Worm (Caenorhabditis elegans): Measurements from ENCODE around the gene glb-33.

DNA sequence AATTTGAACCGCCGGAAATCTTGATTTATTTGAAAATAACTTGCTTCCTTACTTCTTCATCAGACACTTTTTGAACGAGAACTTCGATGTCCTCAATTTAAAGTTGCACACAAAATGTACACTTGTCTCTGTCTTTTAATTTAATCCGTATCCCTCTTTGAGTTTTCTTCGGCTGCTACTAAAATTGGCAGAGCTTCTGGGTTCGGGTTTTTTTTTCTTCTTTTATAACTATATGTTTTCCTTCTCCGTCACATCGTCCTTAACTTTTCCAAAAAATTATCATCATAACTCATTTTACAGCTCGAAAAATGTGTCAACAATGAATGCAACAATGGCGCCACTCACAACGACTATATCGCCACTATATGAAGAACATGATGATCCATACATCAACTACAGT is at the start of gene glb-33:
- no peak for TF ChIP-seq him-1 (tag; optimal IDR thresholded peaks at IDR 0.05)
- TF ChIP-seq zim-3 (tag; optimal IDR thresholded peaks at IDR 0.05): no peak
- TF ChIP-seq ama-1 (optimal IDR thresholded peaks at IDR 0.05): no peak
- no peak for TF ChIP-seq ama-1 (GFP tag; optimal IDR thresholded peaks at IDR 0.05)
- TF ChIP-seq athp-1 (tag; optimal IDR thresholded peaks at IDR 0.05): no peak
- TF ChIP-seq ztf-3 (GFP tag; optimal IDR thresholded peaks at IDR 0.05): no peak
- TF ChIP-seq zfh-2 (GFP tag; conservative IDR thresholded peaks at IDR 0.05): no peak

Measured in whole organism, young adult.